Worm (Caenorhabditis elegans): ENCODE data around the gene Y54G2A.28.

- no peak for TF ChIP-seq snpc-3.4 (tag; optimal IDR thresholded peaks at IDR 0.05)
- no peak for TF ChIP-seq madf-6 (GFP tag; IDR thresholded peaks at IDR 0.05)
- no peak for TF ChIP-seq snpc-1.1 (tag; optimal IDR thresholded peaks at IDR 0.05; ENCODE audit: insufficient read depth)
- no peak for TF ChIP-seq attf-6 (GFP tag; IDR thresholded peaks at IDR 0.05)
- TF ChIP-seq aptf-2 (GFP tag; conservative IDR thresholded peaks at IDR 0.05) = no peak
- TF ChIP-seq die-1 (tag; optimal IDR thresholded peaks at IDR 0.05) = no peak
- no peak for TF ChIP-seq D2030.7 (GFP tag; IDR thresholded peaks at IDR 0.05)
- TF ChIP-seq sptf-2 (GFP tag; optimal IDR thresholded peaks at IDR 0.05) = no peak
- TF ChIP-seq unc-62 (GFP tag; optimal IDR thresholded peaks at IDR 0.05) = no peak
- TF ChIP-seq pha-4 (tag; optimal IDR thresholded peaks at IDR 0.05) = no peak
- TF ChIP-seq dpl-1 (GFP tag; optimal IDR thresholded peaks at IDR 0.05) = no peak
- no peak for TF ChIP-seq Y56A3A.18 (GFP tag; IDR thresholded peaks at IDR 0.05)
- TF ChIP-seq lin-26 (GFP tag; IDR thresholded peaks at IDR 0.05) = no peak
- TF ChIP-seq ceh-40 (GFP tag; IDR thresholded peaks at IDR 0.05) = no peak
Measured at ce11 chrIV:2978384-2978783, 33.8 kb downstream of the Y54G2A.28 start, which contains the start of gene lad-2.
